Worm (Caenorhabditis elegans) whole organism, early embryonic: ENCODE data around the gene C14B1.3.

Source experiments
- aly-1 ChIP-seq: sonication (generic microtip); optimal IDR thresholded peaks from 2 replicates; lab custom pipeline; 2016; ENCODE audit warnings: missing genetic modification characterization, missing compliant biosample characterization
- ama-1 ChIP-seq: fragments of 150-350 bp; optimal IDR thresholded peaks from 2 replicates; lab custom pipeline; 2014
- flt-1 ChIP-seq: fragments of 200-800 bp; sonication (Bioruptor generic); IDR thresholded peaks from 2 replicates; pipeline ENCODE4 v1.3.6; 2022; ENCODE audit warnings: missing genetic modification characterization, missing compliant biosample characterization
- pes-1 ChIP-seq: fragments of 200-800 bp; sonication (Bioruptor generic); IDR thresholded peaks from 2 replicates; pipeline ENCODE4 v1.3.6; 2022; ENCODE audit warnings: missing genetic modification reagents, missing genetic modification characterization, missing compliant biosample characterization
- sea-1 ChIP-seq: fragments of 200-800 bp; sonication (Bioruptor generic); conservative IDR thresholded peaks from 2 replicates; pipeline ENCODE4 v1.3.6; 2022; ENCODE audit warnings: missing genetic modification characterization, missing compliant biosample characterization

The C14B1.3 gene

DNA sequence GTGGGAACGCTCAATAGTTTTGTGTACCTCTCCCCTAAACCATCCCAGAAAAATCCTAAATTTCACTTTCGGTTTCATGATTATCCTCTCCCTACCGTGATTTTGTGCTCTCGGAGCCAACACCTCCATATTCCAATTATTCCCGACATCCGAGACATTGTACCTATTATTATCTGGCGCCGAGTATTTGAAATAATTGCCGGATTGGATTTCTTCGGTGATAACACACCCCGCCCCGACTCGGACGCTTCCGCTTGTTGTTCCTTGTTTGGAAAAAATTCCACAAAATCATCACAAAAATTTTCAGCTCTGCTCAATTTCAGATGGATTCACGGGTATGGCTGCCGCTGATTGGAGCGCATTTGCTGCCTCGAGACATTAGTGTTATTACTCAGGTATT, 41.8 kb downstream of the C14B1.3 start, which contains the start of gene lin-48:
Gene lin-48 (plus strand): TSS at position 301 of the 400 bp plus-strand sequence.
- TF ChIP-seq ama-1 (lab: Kevin White, UChicago) = no peak
- no peak for TF ChIP-seq sea-1
- TF ChIP-seq aly-1 = no peak
- no peak for TF ChIP-seq pes-1 (GFP tag; lab: Robert Waterston, UW)
- TF ChIP-seq flt-1 = no peak
